Worm (Caenorhabditis elegans) whole organism, late embryonic: ENCODE measurements around the gene tbx-38.

Source experiments
- ceh-45 ChIP-seq: fragments of 200-800 bp; sonication (Bioruptor generic); IDR thresholded peaks from 2 replicates; pipeline ENCODE4 v1.3.6; 2022; ENCODE audit warnings: missing genetic modification reagents, missing genetic modification characterization, missing compliant biosample characterization
- fkh-10 ChIP-seq: fragments of 150-350 bp; optimal IDR thresholded peaks from 2 replicates; lab custom pipeline; 2014; ENCODE audit warnings: missing biosample characterization, missing genetic modification reagents, missing genetic modification characterization
- sdc-2 ChIP-seq: sonication (generic microtip); optimal IDR thresholded peaks from 2 replicates; lab custom pipeline; 2016; ENCODE audit warnings: missing genotype, missing genetic modification characterization, missing compliant biosample characterization

DNA sequence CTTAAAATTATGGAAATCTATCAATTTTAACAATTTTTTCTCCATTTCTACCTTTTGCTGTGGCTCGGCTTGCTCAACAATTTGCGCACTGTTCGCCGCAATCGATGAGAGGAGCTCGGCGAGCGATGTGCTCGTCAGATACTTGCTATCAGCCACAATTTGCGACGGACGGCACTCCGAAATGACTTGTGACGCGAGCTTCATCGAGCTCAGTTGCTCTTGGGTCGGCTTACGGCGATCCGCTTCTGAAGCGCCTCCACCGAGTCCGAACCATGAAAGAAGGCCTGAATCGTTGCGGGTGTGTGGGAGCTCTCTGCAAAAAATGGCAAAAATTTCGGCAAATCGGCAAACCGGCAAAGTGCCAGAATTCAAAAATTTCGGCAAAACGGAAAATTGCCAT, 25.2 kb downstream of the tbx-38 start:
- TF ChIP-seq ceh-45 = no peak
- no peak for TF ChIP-seq sdc-2 (tag; lab: Kevin White, UChicago)
- no peak for TF ChIP-seq fkh-10 (GFP tag; lab: Kevin White, UChicago)
